Worm (Caenorhabditis elegans): ENCODE results near the gene mrpl-41.

Gene mrpl-41

DNA sequence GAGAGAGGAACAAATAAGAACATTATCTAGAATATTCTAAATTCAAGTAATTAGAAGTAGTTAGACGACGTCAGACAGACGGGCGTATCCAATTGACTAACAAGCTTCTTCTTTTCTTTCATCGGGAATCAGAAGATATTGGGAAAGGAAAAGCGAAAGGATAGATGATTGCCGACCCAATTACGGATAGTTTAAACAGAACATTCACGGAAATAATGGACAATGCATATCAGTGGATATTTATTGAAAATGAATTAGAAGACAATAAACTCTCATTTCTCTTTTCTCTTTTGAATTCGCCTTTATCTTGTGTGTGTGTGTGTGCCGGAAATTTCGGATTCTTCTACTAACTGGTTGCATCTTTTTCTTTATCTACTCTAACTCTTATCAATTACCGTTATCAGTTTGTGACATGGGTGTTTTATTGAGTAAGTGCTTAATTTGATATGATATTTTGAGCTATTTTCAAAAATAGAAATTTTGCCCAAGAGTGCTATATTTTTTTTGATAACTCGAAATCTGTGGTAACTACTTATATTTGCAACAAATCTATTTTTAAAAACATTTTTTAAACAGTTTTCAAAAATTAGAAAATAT is 45.2 kb downstream of the mrpl-41 start:
- TF ChIP-seq pqm-1 (tag; optimal IDR thresholded peaks at IDR 0.05) (peak; percentile 1), aha-1 (tag) (peak; percentile 85), nhr-77 (tag; optimal IDR thresholded peaks at IDR 0.05) (no peak), unc-62 (GFP tag; optimal IDR thresholded peaks at IDR 0.05 in 1 of 2) (peak in 1 of 2 experiments; percentile 60), unc-62 (tag; optimal IDR thresholded peaks at IDR 0.05) (no peak)

DNA sequence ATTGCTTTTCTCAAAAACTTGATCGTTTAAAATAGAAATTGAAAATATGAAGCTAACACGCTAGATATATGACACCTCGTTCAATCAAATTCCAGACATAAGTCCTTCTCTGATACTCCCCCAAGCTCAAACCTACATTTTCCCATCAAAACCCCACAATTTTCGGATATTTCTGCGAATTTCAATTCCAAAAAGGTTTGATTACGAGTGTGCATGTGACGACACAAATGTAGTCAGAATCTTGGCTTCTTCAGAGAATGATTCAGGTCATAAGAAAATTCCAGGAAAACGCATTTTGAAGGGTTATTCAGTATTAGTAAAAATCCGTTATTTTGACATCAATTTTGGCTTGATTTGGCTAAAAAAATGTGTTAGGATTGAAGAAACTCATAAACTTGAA is 46.1 kb downstream of the mrpl-41 start:
- TF ChIP-seq F44E2.7 (GFP tag; IDR thresholded peaks at IDR 0.05) (no peak), T26A8.4 (GFP tag; IDR thresholded peaks at IDR 0.05) (no peak), dve-1 (tag; optimal IDR thresholded peaks at IDR 0.05; ENCODE audit: insufficient read depth) (no peak), vab-7 (GFP tag; IDR thresholded peaks at IDR 0.05) (no peak), hmg-1.1 (GFP tag; IDR thresholded peaks at IDR 0.05) (no peak), daf-12 (tag; optimal IDR thresholded peaks at IDR 0.05) (no peak), nhr-10 (tag; optimal IDR thresholded peaks at IDR 0.05) (no peak), R02D3.7 (tag; optimal IDR thresholded peaks at IDR 0.05) (no peak), set-16 (GFP tag; IDR thresholded peaks at IDR 0.05) (no peak), nhr-41 (GFP tag; IDR thresholded peaks at IDR 0.05) (no peak), mdt-29 (GFP tag; IDR thresholded peaks at IDR 0.05) (no peak), tag-97 (GFP tag; IDR thresholded peaks at IDR 0.05) (no peak), zfp-3 (GFP tag; conservative IDR thresholded peaks at IDR 0.05) (no peak)

DNA sequence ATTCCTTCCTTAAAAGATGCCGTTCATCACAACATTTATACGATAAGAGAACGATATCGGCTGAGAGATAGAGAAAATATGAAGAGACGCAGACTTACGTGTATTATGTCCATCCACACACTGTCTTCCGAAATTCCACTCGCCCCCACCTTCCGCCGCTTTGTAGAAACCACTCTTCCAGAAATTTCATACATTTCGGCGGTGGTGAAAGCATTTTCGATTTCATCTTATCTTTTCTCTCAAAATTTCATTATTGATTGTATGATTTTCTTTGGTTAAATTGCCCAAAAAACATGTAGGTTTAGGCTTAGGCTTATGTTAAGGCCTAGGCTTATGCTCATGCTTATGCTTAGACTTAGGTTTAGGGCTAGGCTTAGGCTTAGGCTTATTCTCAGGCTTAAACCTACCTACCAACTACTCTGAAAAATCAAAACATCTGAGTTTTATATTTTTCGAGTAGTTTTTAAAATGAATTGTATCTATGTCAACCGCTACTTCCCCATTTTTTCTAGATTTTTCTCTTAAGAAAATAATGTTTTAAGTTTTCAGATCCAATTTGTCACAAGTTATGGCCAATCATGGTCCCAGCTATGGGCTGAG is 48.6 kb downstream of the mrpl-41 start, which contains the start of gene cpn-2:
cpn-2 (plus strand) TSS at position 550 of the 600 bp plus-strand sequence.
- TF ChIP-seq ZK337.2 (GFP tag; IDR thresholded peaks at IDR 0.05) (no peak), nhr-10 (tag; optimal IDR thresholded peaks at IDR 0.05) (no peak), mes-2 (tag; optimal IDR thresholded peaks at IDR 0.05; ENCODE audit: poor library complexity, severe bottlenecking) (no peak), zag-1 (tag; optimal IDR thresholded peaks at IDR 0.05) (no peak), daf-16 (GFP tag; optimal IDR thresholded peaks at IDR 0.05) (no peak), daf-16 (tag; optimal IDR thresholded peaks at IDR 0.05) (no peak), nhr-48 (tag; optimal IDR thresholded peaks at IDR 0.05) (no peak), F26F4.8 (GFP tag; conservative IDR thresholded peaks at IDR 0.05) (no peak), unc-130 (GFP tag; optimal IDR thresholded peaks at IDR 0.05) (no peak), mxl-3 (GFP tag; optimal IDR thresholded peaks at IDR 0.05) (no peak)

All from whole organism, L4 larva.